Worm (Caenorhabditis elegans) whole organism, late embryonic: ENCODE data around the gene cnc-3.

Experiments
- C08G9.2 ChIP-seq: sonication (generic microtip); optimal IDR thresholded peaks from 2 replicates; lab custom pipeline; 2016; ENCODE audit warnings: mild to moderate bottlenecking, missing genetic modification characterization, moderate library complexity, missing compliant biosample characterization
- F13H6.1 ChIP-seq: sonication (generic microtip); optimal IDR thresholded peaks from 2 replicates; lab custom pipeline; 2016; ENCODE audit warnings: missing genetic modification characterization, missing compliant biosample characterization
- K09A11.1 ChIP-seq: sonication (generic microtip); optimal IDR thresholded peaks from 2 replicates; lab custom pipeline; 2017; ENCODE audit warnings: antibody characterized with exemption, mild to moderate bottlenecking, missing genetic modification characterization, missing compliant biosample characterization; ENCODE audit not compliant: insufficient read depth
- ahr-1 ChIP-seq: sonication (generic microtip); optimal IDR thresholded peaks from 2 replicates; lab custom pipeline; 2016; ENCODE audit warnings: missing genetic modification characterization, missing compliant biosample characterization
- ama-1 ChIP-seq: fragments of 150-350 bp; optimal IDR thresholded peaks from 2 replicates; lab custom pipeline; 2014
- ceh-14 ChIP-seq: sonication (generic microtip); optimal IDR thresholded peaks from 2 replicates; lab custom pipeline; 2016; ENCODE audit warnings: missing genotype, missing genetic modification characterization, missing compliant biosample characterization
- ceh-18 ChIP-seq: sonication (generic microtip); optimal IDR thresholded peaks from 2 replicates; lab custom pipeline; 2016; ENCODE audit warnings: missing genetic modification characterization, missing compliant biosample characterization
- ceh-2 ChIP-seq: sonication (generic microtip); optimal IDR thresholded peaks from 2 replicates; lab custom pipeline; 2016; ENCODE audit warnings: missing genotype, missing genetic modification characterization, missing compliant biosample characterization
- ceh-22 ChIP-seq: sonication (generic microtip); optimal IDR thresholded peaks from 2 replicates; lab custom pipeline; 2017; ENCODE audit warnings: missing biosample characterization, missing genetic modification characterization
- ceh-30 ChIP-seq: fragments of 150-350 bp; optimal IDR thresholded peaks from 2 replicates; lab custom pipeline; 2014; ENCODE audit warnings: missing biosample characterization, missing genetic modification characterization
- ceh-31 ChIP-seq: sonication (generic microtip); optimal IDR thresholded peaks from 2 replicates; lab custom pipeline; 2016; ENCODE audit warnings: missing genetic modification characterization, missing compliant biosample characterization
- ceh-34 ChIP-seq: sonication (generic microtip); optimal IDR thresholded peaks from 2 replicates; lab custom pipeline; 2016; ENCODE audit warnings: mild to moderate bottlenecking, missing genetic modification characterization, missing compliant biosample characterization
- ceh-45 ChIP-seq: fragments of 200-800 bp; sonication (Bioruptor generic); IDR thresholded peaks from 2 replicates; pipeline ENCODE4 v1.3.6; 2022; ENCODE audit warnings: missing genetic modification reagents, missing genetic modification characterization, missing compliant biosample characterization
- ceh-48 ChIP-seq: sonication (generic microtip); optimal IDR thresholded peaks from 2 replicates; lab custom pipeline; 2016; ENCODE audit warnings: missing genetic modification characterization, inconsistent platforms, missing compliant biosample characterization
- ceh-6 ChIP-seq: fragments of 200-800 bp; sonication (Bioruptor generic); optimal IDR thresholded peaks from 2 replicates; lab custom pipeline; 2018; ENCODE audit warnings: mild to moderate bottlenecking, missing genetic modification characterization, missing compliant biosample characterization
- dve-1 ChIP-seq: sonication (generic microtip); optimal IDR thresholded peaks from 2 replicates; lab custom pipeline; 2017; ENCODE audit warnings: antibody characterized with exemption, mild to moderate bottlenecking, missing genetic modification characterization, missing compliant biosample characterization
- elt-2 ChIP-seq: sonication (generic microtip); optimal IDR thresholded peaks from 2 replicates; lab custom pipeline; 2016; ENCODE audit warnings: missing genetic modification reagents, missing genetic modification characterization, missing compliant biosample characterization
- elt-4 ChIP-seq: sonication (generic microtip); optimal IDR thresholded peaks from 2 replicates; lab custom pipeline; 2016; ENCODE audit warnings: missing genetic modification characterization, missing compliant biosample characterization
- ets-4 ChIP-seq: sonication (generic microtip); optimal IDR thresholded peaks from 2 replicates; lab custom pipeline; 2016; ENCODE audit warnings: missing genetic modification characterization, missing compliant biosample characterization
- eyg-1 ChIP-seq: sonication (generic microtip); optimal IDR thresholded peaks from 2 replicates; lab custom pipeline; 2016; ENCODE audit warnings: missing genotype, missing genetic modification characterization, missing compliant biosample characterization
- fax-1 ChIP-seq: sonication (generic microtip); optimal IDR thresholded peaks from 2 replicates; lab custom pipeline; 2016; ENCODE audit warnings: missing genotype, missing genetic modification characterization, missing compliant biosample characterization
- fkh-10 ChIP-seq: fragments of 150-350 bp; optimal IDR thresholded peaks from 2 replicates; lab custom pipeline; 2014; ENCODE audit warnings: missing biosample characterization, missing genetic modification reagents, missing genetic modification characterization
- fkh-6 ChIP-seq: sonication (generic microtip); optimal IDR thresholded peaks from 2 replicates; lab custom pipeline; 2016; ENCODE audit warnings: missing genetic modification characterization, missing compliant biosample characterization
- hlh-15 ChIP-seq: sonication (generic microtip); optimal IDR thresholded peaks from 2 replicates; lab custom pipeline; 2016; ENCODE audit warnings: missing genetic modification characterization, missing compliant biosample characterization
- hlh-30 ChIP-seq: sonication (generic microtip); optimal IDR thresholded peaks from 2 replicates; lab custom pipeline; 2017; ENCODE audit warnings: antibody characterized with exemption, missing genetic modification characterization, missing compliant biosample characterization; ENCODE audit not compliant: insufficient read depth
- hlh-6 ChIP-seq: sonication (generic microtip); optimal IDR thresholded peaks from 2 replicates; lab custom pipeline; 2016; ENCODE audit warnings: missing genotype, missing genetic modification characterization, missing compliant biosample characterization
- hlh-8 ChIP-seq: sonication (generic microtip); optimal IDR thresholded peaks from 2 replicates; lab custom pipeline; 2016; ENCODE audit warnings: missing genotype, missing genetic modification characterization, missing compliant biosample characterization
- lin-11 ChIP-seq: fragments of 200-800 bp; sonication (Bioruptor generic); optimal IDR thresholded peaks from 2 replicates; lab custom pipeline; 2018; ENCODE audit warnings: mild to moderate bottlenecking, missing genetic modification characterization, missing compliant biosample characterization
- madf-2 ChIP-seq: sonication (generic microtip); optimal IDR thresholded peaks from 2 replicates; lab custom pipeline; 2017; ENCODE audit warnings: missing genetic modification characterization, missing compliant biosample characterization
- mec-3 ChIP-seq: sonication (generic microtip); optimal IDR thresholded peaks from 2 replicates; lab custom pipeline; 2016; ENCODE audit warnings: borderline replicate concordance, missing genetic modification characterization, missing compliant biosample characterization
- nfya-1 ChIP-seq: sonication (generic microtip); optimal IDR thresholded peaks from 2 replicates; lab custom pipeline; 2017; ENCODE audit warnings: missing genetic modification characterization, mild to moderate bottlenecking, missing compliant biosample characterization, antibody characterized with exemption, moderate library complexity
- nhr-11 ChIP-seq: fragments of 150-350 bp; optimal IDR thresholded peaks from 2 replicates; lab custom pipeline; 2014; ENCODE audit warnings: missing biosample characterization, missing genetic modification characterization
- npax-4 ChIP-seq: sonication (generic microtip); optimal IDR thresholded peaks from 2 replicates; lab custom pipeline; 2016; ENCODE audit warnings: missing genetic modification characterization, missing compliant biosample characterization
- pag-3 ChIP-seq: sonication (generic microtip); optimal IDR thresholded peaks from 2 replicates; lab custom pipeline; 2016; ENCODE audit warnings: missing compliant biosample characterization, missing genetic modification characterization, borderline replicate concordance
- pqm-1 ChIP-seq: sonication (generic microtip); optimal IDR thresholded peaks from 2 replicates; lab custom pipeline; 2016; ENCODE audit warnings: missing genetic modification characterization, missing compliant biosample characterization
- pros-1 ChIP-seq: fragments of 150-350 bp; optimal IDR thresholded peaks from 2 replicates; lab custom pipeline; 2014; ENCODE audit warnings: missing biosample characterization, missing genetic modification reagents, missing genetic modification characterization
- ref-2 ChIP-seq: sonication (generic microtip); optimal IDR thresholded peaks from 2 replicates; lab custom pipeline; 2016; ENCODE audit warnings: missing genetic modification characterization, missing compliant biosample characterization
- rnt-1 ChIP-seq: sonication (generic microtip); optimal IDR thresholded peaks from 2 replicates; lab custom pipeline; 2016; ENCODE audit warnings: missing genetic modification characterization, missing compliant biosample characterization
- sdc-2 ChIP-seq: sonication (generic microtip); optimal IDR thresholded peaks from 2 replicates; lab custom pipeline; 2016; ENCODE audit warnings: missing genotype, missing genetic modification characterization, missing compliant biosample characterization
- syd-9 ChIP-seq: sonication (generic microtip); optimal IDR thresholded peaks from 2 replicates; lab custom pipeline; 2016; ENCODE audit warnings: mild to moderate bottlenecking, missing genetic modification characterization, moderate library complexity, missing compliant biosample characterization
- tbx-2 ChIP-seq: sonication (generic microtip); optimal IDR thresholded peaks from 2 replicates; lab custom pipeline; 2016; ENCODE audit warnings: missing genetic modification characterization, missing compliant biosample characterization
- unc-3 ChIP-seq, 2 experiments: fragments of 200-800 bp in 1 of 2; sonication (Bioruptor generic) in 1 of 2; sonication (generic microtip) in 1 of 2; conservative IDR thresholded peaks in 1 of 2; optimal IDR thresholded peaks in 1 of 2; 2 replicates each; pipeline versions ENCODE4 v1.3.6 to Lab custom; 2016 to 2022; ENCODE audit warnings: missing compliant biosample characterization in 2 of 2, missing genetic modification characterization in 2 of 2, missing genetic modification reagents in 1 of 2
- unc-42 ChIP-seq: sonication (generic microtip); optimal IDR thresholded peaks from 2 replicates; lab custom pipeline; 2016; ENCODE audit warnings: missing genotype, missing genetic modification characterization, missing compliant biosample characterization
- unc-55 ChIP-seq: sonication (generic microtip); optimal IDR thresholded peaks from 2 replicates; lab custom pipeline; 2017; ENCODE audit warnings: missing biosample characterization, missing genetic modification reagents, missing genetic modification characterization
- ztf-16 ChIP-seq: sonication (generic microtip); optimal IDR thresholded peaks from 2 replicates; lab custom pipeline; 2017; ENCODE audit warnings: missing genetic modification characterization, missing compliant biosample characterization

cnc-3 gene

DNA sequence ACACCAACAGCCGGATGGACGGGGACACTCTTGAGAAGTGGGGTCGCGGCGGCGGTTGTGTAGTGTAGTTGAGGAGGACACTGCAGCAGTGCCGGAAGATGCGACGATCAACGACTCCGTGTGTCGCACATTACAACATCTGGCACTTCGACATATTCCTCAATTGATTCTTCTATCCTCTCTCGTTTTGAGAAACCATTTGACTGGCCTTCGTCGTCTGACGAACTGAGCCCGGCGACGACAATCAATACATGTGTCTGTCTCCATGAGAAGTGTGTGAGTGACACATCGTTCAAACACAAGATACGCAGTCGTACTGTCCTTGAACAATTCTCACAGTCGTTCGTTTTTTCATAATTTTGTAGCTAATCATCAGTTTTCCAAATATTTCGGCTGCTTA lies 24.8 kb downstream of the cnc-3 start:
- TF ChIP-seq ceh-48 (tag; lab: Kevin White, UChicago) (peak; percentile 2), unc-55 (GFP tag; lab: Kevin White, UChicago) (peak; percentile 23), npax-4 (tag; lab: Kevin White, UChicago) (no peak), eyg-1 (tag; lab: Kevin White, UChicago) (no peak), hlh-8 (peak; percentile 18), hlh-15 (no peak), K09A11.1 (tag; lab: Kevin White, UChicago) (no peak), ceh-30 (tag; lab: Kevin White, UChicago) (no peak), unc-3 (GFP tag; conservative IDR thresholded peaks at IDR 0.05; lab: Robert Waterston, UW) (no peak), unc-3 (tag; optimal IDR thresholded peaks at IDR 0.05; lab: Kevin White, UChicago) (no peak), elt-4 (tag; lab: Kevin White, UChicago) (no peak), fax-1 (no peak), sdc-2 (tag; lab: Kevin White, UChicago) (no peak)

DNA sequence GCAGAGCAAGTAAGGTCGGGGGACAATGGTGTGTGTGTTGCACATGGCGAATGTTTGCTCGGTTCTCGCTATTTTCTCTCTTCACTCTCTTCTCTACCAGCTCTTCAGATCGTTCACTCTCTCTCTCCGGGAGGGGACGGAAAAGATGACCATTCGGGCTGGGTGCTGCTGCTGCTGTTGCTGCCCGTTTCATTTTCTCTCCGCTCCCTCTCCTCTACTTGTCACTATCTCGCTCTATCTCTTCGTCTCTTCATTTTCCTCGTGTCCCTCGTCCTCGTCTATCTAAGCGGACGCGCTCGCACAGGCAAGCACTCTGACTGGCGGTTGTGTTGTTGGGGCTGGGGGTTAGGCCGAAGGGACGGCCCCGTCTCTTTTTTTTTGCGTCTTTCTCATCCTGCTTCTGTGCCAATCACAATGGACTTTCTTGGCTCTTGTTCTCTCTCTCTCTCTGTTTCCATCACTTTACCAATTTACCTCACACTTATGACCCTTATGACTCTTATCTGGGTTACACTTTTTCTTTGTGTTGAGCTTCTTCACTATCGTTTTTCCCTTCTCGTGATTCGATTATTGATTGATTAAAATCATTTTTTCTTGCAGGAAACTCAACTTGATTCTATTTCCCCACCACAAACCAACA lies 26.8 kb downstream of the cnc-3 start, which contains the start of the genes F53E2.2 and unc-60:
Gene F53E2.2 (plus strand): TSS at position 601 of the 640 bp plus-strand sequence.
Gene unc-60 (plus strand): TSS at position 601 of the 640 bp plus-strand sequence.
- no peak for TF ChIP-seq K09A11.1 (tag; lab: Kevin White, UChicago)
- TF ChIP-seq sdc-2 (tag; lab: Kevin White, UChicago) = peak; percentile 40
- no peak for TF ChIP-seq eyg-1 (tag; lab: Kevin White, UChicago)
- peak; percentile 39 for TF ChIP-seq ets-4 (tag; lab: Kevin White, UChicago)
- peak; percentile 25 for TF ChIP-seq elt-2 (tag; lab: Kevin White, UChicago)
- no peak for TF ChIP-seq ahr-1
- TF ChIP-seq fax-1 = peak; percentile 10
- peak; percentile 69 for TF ChIP-seq unc-42 (tag; lab: Kevin White, UChicago)
- TF ChIP-seq C08G9.2 (tag; lab: Kevin White, UChicago) = peak; percentile 75
- TF ChIP-seq ceh-18 (tag; lab: Kevin White, UChicago) = peak; percentile 78
- no peak for TF ChIP-seq elt-4 (tag; lab: Kevin White, UChicago)
- peak; percentile 85 for TF ChIP-seq nfya-1 (tag; lab: Kevin White, UChicago)
- TF ChIP-seq ztf-16 (tag; lab: Kevin White, UChicago) = peak; percentile 28
- peak; percentile 20 for TF ChIP-seq pqm-1 (tag; lab: Kevin White, UChicago)
- TF ChIP-seq ceh-45 = no peak
- peak; percentile 2 for TF ChIP-seq hlh-6 (tag; lab: Kevin White, UChicago)
- TF ChIP-seq mec-3 = no peak
- peak; percentile 64 for TF ChIP-seq syd-9 (tag; lab: Kevin White, UChicago)
- peak; percentile 83 for TF ChIP-seq tbx-2 (tag; lab: Kevin White, UChicago)
- TF ChIP-seq pag-3 (tag; lab: Kevin White, UChicago) = no peak
- no peak for TF ChIP-seq ceh-48 (tag; lab: Kevin White, UChicago)
- no peak for TF ChIP-seq nhr-11 (tag; lab: Kevin White, UChicago)
- peak; percentile 5 for TF ChIP-seq ceh-22 (tag; lab: Kevin White, UChicago)
- peak; percentile 77 for TF ChIP-seq ref-2 (tag; lab: Kevin White, UChicago)
- peak; percentile 89 for TF ChIP-seq ceh-34 (tag; lab: Kevin White, UChicago)
- peak; percentile 12 for TF ChIP-seq dve-1
- TF ChIP-seq ceh-6 (GFP tag; lab: Kevin White, UChicago) = no peak
- TF ChIP-seq F13H6.1 (tag; lab: Kevin White, UChicago) = peak; percentile 72
- TF ChIP-seq madf-2 (tag; lab: Kevin White, UChicago) = no peak
- TF ChIP-seq hlh-8 = peak; percentile 16
- TF ChIP-seq ama-1 (lab: Kevin White, UChicago) = no peak
- peak; percentile 60 for TF ChIP-seq fkh-6 (tag; lab: Kevin White, UChicago)
- peak; percentile 16 for TF ChIP-seq lin-11 (tag; lab: Kevin White, UChicago)
- peak; percentile 24 for TF ChIP-seq pros-1 (tag; lab: Kevin White, UChicago)
- TF ChIP-seq unc-55 (GFP tag; lab: Kevin White, UChicago) = peak; percentile 90
- peak; percentile 36 for TF ChIP-seq ceh-14 (tag; lab: Kevin White, UChicago)
- peak; percentile 72 for TF ChIP-seq hlh-30 (tag; lab: Kevin White, UChicago)
- peak; percentile 59 for TF ChIP-seq rnt-1 (tag; lab: Kevin White, UChicago)
- TF ChIP-seq ceh-31 (tag; lab: Kevin White, UChicago) = peak; percentile 78
- no peak for TF ChIP-seq fkh-10 (GFP tag; lab: Kevin White, UChicago)
- TF ChIP-seq ceh-2 (tag; lab: Kevin White, UChicago) = peak; percentile 42
